Worm (Caenorhabditis elegans) whole organism, young adult: ENCODE results near the gene T13H5.1.

ENCODE experiments used
- B0035.1 ChIP-seq: sonication (generic microtip); optimal IDR thresholded peaks from 2 replicates; lab custom pipeline; 2016; ENCODE audit warnings: missing genetic modification characterization, mild to moderate bottlenecking, missing compliant biosample characterization, missing genotype, missing genetic modification reagents
- B0261.1 ChIP-seq: sonication (generic microtip); optimal IDR thresholded peaks from 2 replicates; lab custom pipeline; 2016; ENCODE audit warnings: mild to moderate bottlenecking, missing genetic modification characterization, moderate library complexity, missing compliant biosample characterization
- C06A6.2 ChIP-seq: fragments of 200-800 bp; sonication (Bioruptor generic); conservative IDR thresholded peaks from 2 replicates; pipeline ENCODE4 v1.3.6; 2022; ENCODE audit warnings: missing genetic modification characterization, missing compliant biosample characterization
- F10E7.11 ChIP-seq: sonication (generic microtip); optimal IDR thresholded peaks from 2 replicates; lab custom pipeline; 2017; ENCODE audit warnings: mild to moderate bottlenecking, missing genetic modification characterization, moderate library complexity, missing compliant biosample characterization
- F33H1.4 ChIP-seq: fragments of 200-800 bp; sonication (Bioruptor generic); IDR thresholded peaks from 2 replicates; pipeline ENCODE4 v1.3.6; 2022; ENCODE audit warnings: missing genetic modification reagents, missing genetic modification characterization, missing compliant biosample characterization
- T26A5.8 ChIP-seq: sonication (generic microtip); optimal IDR thresholded peaks from 2 replicates; lab custom pipeline; 2016; ENCODE audit warnings: missing genetic modification characterization, missing compliant biosample characterization
- Y67H2A.10 ChIP-seq: fragments of 200-800 bp; sonication (Bioruptor generic); conservative IDR thresholded peaks from 2 replicates; pipeline ENCODE4 v1.3.6; 2022; ENCODE audit warnings: missing genetic modification reagents, missing genetic modification characterization, missing compliant biosample characterization
- Y95B8A.8 ChIP-seq: fragments of 200-800 bp; sonication (Bioruptor generic); IDR thresholded peaks from 2 replicates; pipeline ENCODE4 v1.3.6; 2022; ENCODE audit warnings: missing genetic modification reagents, missing genetic modification characterization, missing compliant biosample characterization
- ZK185.1 ChIP-seq: sonication (generic microtip); optimal IDR thresholded peaks from 2 replicates; lab custom pipeline; 2016; ENCODE audit warnings: mild to moderate bottlenecking, missing genetic modification characterization, missing compliant biosample characterization; ENCODE audit not compliant: poor library complexity, severe bottlenecking
- akir-1 ChIP-seq: fragments of 200-800 bp; sonication (Bioruptor generic); optimal IDR thresholded peaks from 2 replicates; lab custom pipeline; 2018; ENCODE audit warnings: mild to moderate bottlenecking, missing genetic modification characterization, moderate library complexity, missing compliant biosample characterization
- ama-1 ChIP-seq, 3 experiments: fragments of 150-350 bp in 1 of 3; sonication (generic microtip) in 2 of 3; optimal IDR thresholded peaks; 2 replicates each; lab custom pipeline; 2014 to 2018; ENCODE audit warnings: missing biosample characterization in 2 of 3, missing genetic modification characterization in 2 of 3, missing genetic modification reagents in 2 of 3
- aptf-2 ChIP-seq: fragments of 200-800 bp; sonication (Bioruptor generic); conservative IDR thresholded peaks from 2 replicates; pipeline ENCODE4 v1.3.6; 2022; ENCODE audit warnings: missing genetic modification reagents, missing genetic modification characterization, missing compliant biosample characterization
- athp-1 ChIP-seq: sonication (generic microtip); optimal IDR thresholded peaks from 2 replicates; lab custom pipeline; 2017; ENCODE audit warnings: mild to moderate bottlenecking, missing genetic modification characterization, missing compliant biosample characterization
- attf-3 ChIP-seq: fragments of 200-800 bp; sonication (Bioruptor generic); conservative IDR thresholded peaks from 2 replicates; pipeline ENCODE4 v1.3.6; 2022; ENCODE audit warnings: missing genetic modification reagents, missing genetic modification characterization, missing compliant biosample characterization
- attf-6 ChIP-seq: fragments of 200-800 bp; sonication (Bioruptor generic); IDR thresholded peaks from 2 replicates; pipeline ENCODE4 v1.3.6; 2022; ENCODE audit warnings: missing genetic modification reagents, missing genetic modification characterization, missing compliant biosample characterization
- cebp-1 ChIP-seq, 2 experiments: fragments of 200-800 bp in 1 of 2; sonication (Bioruptor generic) in 1 of 2; sonication (generic microtip) in 1 of 2; IDR thresholded peaks in 1 of 2; optimal IDR thresholded peaks in 1 of 2; 2 replicates each; pipeline versions ENCODE4 v1.3.6 to Lab custom; 2017 to 2022; ENCODE audit warnings: missing compliant biosample characterization in 2 of 2, missing genetic modification characterization in 2 of 2, mild to moderate bottlenecking in 1 of 2, missing genetic modification reagents in 1 of 2, moderate library complexity in 1 of 2
- dpl-1 ChIP-seq: fragments of 150-350 bp; optimal IDR thresholded peaks from 2 replicates; lab custom pipeline; 2014; ENCODE audit warnings: missing biosample characterization, missing genetic modification reagents, missing genetic modification characterization
- hmg-1.2 ChIP-seq: fragments of 200-800 bp; sonication (Bioruptor generic); IDR thresholded peaks from 2 replicates; pipeline ENCODE4 v1.3.6; 2022; ENCODE audit warnings: missing genetic modification reagents, missing genetic modification characterization, missing compliant biosample characterization
- hsf-1 ChIP-seq: fragments of 200-800 bp; sonication (Bioruptor generic); IDR thresholded peaks from 2 replicates; pipeline ENCODE4 v1.3.6; 2022; ENCODE audit warnings: missing genetic modification reagents, missing genetic modification characterization, missing compliant biosample characterization
- lag-1 ChIP-seq: fragments of 200-800 bp; sonication (Bioruptor generic); IDR thresholded peaks from 2 replicates; pipeline ENCODE4 v1.3.6; 2022; ENCODE audit warnings: missing genetic modification reagents, missing genetic modification characterization, missing compliant biosample characterization
- lin-26 ChIP-seq: fragments of 200-800 bp; sonication (Bioruptor generic); IDR thresholded peaks from 2 replicates; pipeline ENCODE4 v1.3.6; 2022; ENCODE audit warnings: missing genetic modification reagents, missing genetic modification characterization, missing compliant biosample characterization
- lin-35 ChIP-seq, 3 experiments: fragments of 150-350 bp in 2 of 3; sonication (generic microtip) in 1 of 3; optimal IDR thresholded peaks; 2 replicates each; lab custom pipeline; 2014 to 2018; ENCODE audit warnings: missing biosample characterization in 3 of 3, missing genetic modification characterization in 3 of 3, missing genetic modification reagents in 3 of 3
- lsl-1 ChIP-seq: fragments of 200-800 bp; sonication (Bioruptor generic); optimal IDR thresholded peaks from 2 replicates; lab custom pipeline; 2018; ENCODE audit warnings: mild to moderate bottlenecking, missing genetic modification characterization, moderate library complexity, missing compliant biosample characterization
- lsy-27 ChIP-seq: sonication (generic microtip); optimal IDR thresholded peaks from 2 replicates; lab custom pipeline; 2017; ENCODE audit warnings: missing genetic modification characterization, mild to moderate bottlenecking, missing compliant biosample characterization, antibody characterized with exemption, missing genotype, borderline replicate concordance; ENCODE audit not compliant: insufficient read depth
- madf-6 ChIP-seq: fragments of 200-800 bp; sonication (Bioruptor generic); IDR thresholded peaks from 2 replicates; pipeline ENCODE4 v1.3.6; 2022; ENCODE audit warnings: missing genetic modification reagents, missing genetic modification characterization, missing compliant biosample characterization
- madf-8 ChIP-seq: fragments of 200-800 bp; sonication (Bioruptor generic); conservative IDR thresholded peaks from 2 replicates; pipeline ENCODE4 v1.3.6; 2022; ENCODE audit warnings: missing genetic modification reagents, missing genetic modification characterization, missing compliant biosample characterization
- mcd-1 ChIP-seq: fragments of 200-800 bp; sonication (Bioruptor generic); IDR thresholded peaks from 2 replicates; pipeline ENCODE4 v1.3.6; 2022; ENCODE audit warnings: missing genetic modification reagents, missing genetic modification characterization, missing compliant biosample characterization
- nfyb-1 ChIP-seq: fragments of 200-800 bp; sonication (Bioruptor generic); IDR thresholded peaks from 2 replicates; pipeline ENCODE4 v1.3.6; 2022; ENCODE audit warnings: missing genetic modification reagents, missing genetic modification characterization, missing compliant biosample characterization
- nhr-120 ChIP-seq: fragments of 200-800 bp; sonication (Bioruptor generic); IDR thresholded peaks from 2 replicates; pipeline ENCODE4 v1.3.6; 2022; ENCODE audit warnings: missing genetic modification characterization, missing compliant biosample characterization
- nhr-179 ChIP-seq: sonication (generic microtip); optimal IDR thresholded peaks from 2 replicates; lab custom pipeline; 2016; ENCODE audit warnings: mild to moderate bottlenecking, missing genetic modification characterization, missing compliant biosample characterization
- nhr-27 ChIP-seq: fragments of 200-800 bp; sonication (Bioruptor generic); optimal IDR thresholded peaks from 2 replicates; lab custom pipeline; 2018; ENCODE audit warnings: mild to moderate bottlenecking, missing genetic modification characterization, moderate library complexity, missing compliant biosample characterization
- pbrm-1 ChIP-seq: fragments of 200-800 bp; sonication (Bioruptor generic); IDR thresholded peaks from 2 replicates; pipeline ENCODE4 v1.3.6; 2022; ENCODE audit warnings: missing genetic modification reagents, missing genetic modification characterization, missing compliant biosample characterization
- snpc-1.1 ChIP-seq: sonication (generic microtip); optimal IDR thresholded peaks from 2 replicates; lab custom pipeline; 2017; ENCODE audit warnings: missing genetic modification characterization, mild to moderate bottlenecking, missing compliant biosample characterization, antibody characterized with exemption, moderate library complexity, missing genotype, missing genetic modification reagents; ENCODE audit not compliant: insufficient read depth
- snpc-3.4 ChIP-seq: sonication (generic microtip); optimal IDR thresholded peaks from 2 replicates; lab custom pipeline; 2017; ENCODE audit warnings: missing genetic modification characterization, mild to moderate bottlenecking, missing compliant biosample characterization, antibody characterized with exemption, moderate library complexity, missing genotype, missing genetic modification reagents
- snpc-4 ChIP-seq, 5 experiments: fragments of 150-350 bp in 1 of 5; sonication (generic microtip) in 4 of 5; optimal IDR thresholded peaks; 2 replicates each; lab custom pipeline; 2014 to 2018; ENCODE audit warnings: missing genetic modification characterization in 5 of 5, missing biosample characterization in 3 of 5, antibody characterized with exemption in 2 of 5, mild to moderate bottlenecking in 2 of 5, missing compliant biosample characterization in 2 of 5, missing genotype in 2 of 5, moderate library complexity in 2 of 5, missing genetic modification reagents in 1 of 5
- somi-1 ChIP-seq: fragments of 200-800 bp; sonication (Bioruptor generic); optimal IDR thresholded peaks from 2 replicates; lab custom pipeline; 2018; ENCODE audit warnings: mild to moderate bottlenecking, missing genetic modification characterization, missing compliant biosample characterization
- tlf-1 ChIP-seq: fragments of 200-800 bp; sonication (Bioruptor generic); optimal IDR thresholded peaks from 2 replicates; lab custom pipeline; 2018; ENCODE audit warnings: mild to moderate bottlenecking, missing genetic modification characterization, missing compliant biosample characterization
- ztf-22 ChIP-seq: fragments of 200-800 bp; sonication (Bioruptor generic); optimal IDR thresholded peaks from 2 replicates; lab custom pipeline; 2018; ENCODE audit warnings: mild to moderate bottlenecking, missing genetic modification characterization, moderate library complexity, missing compliant biosample characterization
- ztf-28 ChIP-seq: fragments of 200-800 bp; sonication (Bioruptor generic); IDR thresholded peaks from 2 replicates; pipeline ENCODE4 v1.3.6; 2022; ENCODE audit warnings: missing genetic modification reagents, missing genetic modification characterization, missing compliant biosample characterization

Gene T13H5.1

ce11 chrII:8471139-8471538 is 37.7 kb downstream of the T13H5.1 start, which contains the start of gene M05D6.8:
Gene M05D6.8 (minus strand): TSS chrII:8471239.
- TF ChIP-seq lag-1 (GFP tag; lab: Robert Waterston, UW): no peak
- no peak for TF ChIP-seq F33H1.4 (GFP tag; lab: Robert Waterston, UW)
- TF ChIP-seq dpl-1: no peak
- no peak for TF ChIP-seq akir-1 (GFP tag; lab: Kevin White, UChicago)
- no peak for TF ChIP-seq Y67H2A.10 (GFP tag; lab: Robert Waterston, UW)
- TF ChIP-seq nhr-120 (GFP tag; lab: Robert Waterston, UW): no peak
- no peak for TF ChIP-seq nfyb-1 (GFP tag; lab: Robert Waterston, UW)
- TF ChIP-seq aptf-2 (GFP tag; lab: Robert Waterston, UW): no peak
- TF ChIP-seq nhr-27: no peak
- no peak for TF ChIP-seq C06A6.2 (GFP tag; lab: Robert Waterston, UW)
- TF ChIP-seq hsf-1 (GFP tag; lab: Robert Waterston, UW): no peak
- no peak for TF ChIP-seq lsy-27
- TF ChIP-seq hmg-1.2 (GFP tag; lab: Robert Waterston, UW): no peak
- TF ChIP-seq somi-1: no peak
- no peak for TF ChIP-seq nhr-179 (tag; lab: Kevin White, UChicago)

ce11 chrII:8467809-8468208 is 41.0 kb downstream of the T13H5.1 start, which contains the start of gene M05D6.2:
Gene M05D6.2 (plus strand): TSS chrII:8468109.
- TF ChIP-seq hsf-1 (GFP tag; lab: Robert Waterston, UW) (0 out of 2 replicates have a peak, but pooled peaks have one; percentile 50), ztf-22 (GFP tag; lab: Kevin White, UChicago) (no peak), F10E7.11 (tag; lab: Kevin White, UChicago) (no peak)
- TF ChIP-seq, all 124 proteins: peak for 1

ce11 chrII:8466874-8467273 is 42.0 kb downstream of the T13H5.1 start, which contains the start of gene F22B5.10:
Gene F22B5.10 (plus strand): TSS chrII:8467174.
- TF ChIP-seq attf-3 (GFP tag; lab: Robert Waterston, UW): no peak
- peak; percentile 20 for TF ChIP-seq snpc-3.4

- TF ChIP-seq T26A5.8 (peak; percentile 0), tlf-1 (GFP tag; lab: Kevin White, UChicago) (peak; percentile 62), snpc-3.4 (peak; percentile 57), B0261.1 (tag; lab: Kevin White, UChicago) (no peak), madf-8 (GFP tag; lab: Robert Waterston, UW) (peak; percentile 15; the same call in 1 of the 2 replicates), Y95B8A.8 (GFP tag; lab: Robert Waterston, UW) (peak; percentile 23; the same call in 1 of the 2 replicates), somi-1 (no peak), ztf-28 (no peak), nhr-120 (GFP tag; lab: Robert Waterston, UW) (no peak), snpc-4 (GFP tag; optimal IDR thresholded peaks at IDR 0.05; lab: Kevin White, UChicago) (peak; percentile 14), snpc-4 (tag; optimal IDR thresholded peaks at IDR 0.05; lab: Kevin White, UChicago) (peak in 1 of 4 experiments; percentile 41), lin-26 (GFP tag; lab: Robert Waterston, UW) (0 out of 2 replicates have a peak, but pooled peaks have one; percentile 35), lsl-1 (GFP tag; lab: Kevin White, UChicago) (peak; percentile 2), B0035.1 (peak; percentile 46), madf-6 (GFP tag; lab: Robert Waterston, UW) (peak; percentile 57), athp-1 (tag; lab: Kevin White, UChicago) (peak; percentile 57), nhr-179 (tag; lab: Kevin White, UChicago) (no peak), attf-6 (GFP tag; lab: Robert Waterston, UW) (peak; percentile 60; the same call in 1 of the 2 replicates), lin-35 (GFP tag; optimal IDR thresholded peaks at IDR 0.05; lab: Kevin White, UChicago) (peak in 1 of 3 experiments; percentile 49), snpc-1.1 (no peak), pbrm-1 (peak; percentile 36; the same call in 1 of the 2 replicates), cebp-1 (GFP tag; IDR thresholded peaks at IDR 0.05; lab: Robert Waterston, UW) (no peak), cebp-1 (tag; optimal IDR thresholded peaks at IDR 0.05; lab: Kevin White, UChicago) (peak; percentile 55), Y67H2A.10 (GFP tag; lab: Robert Waterston, UW) (0 out of 2 replicates have a peak, but pooled peaks have one; percentile 32), ZK185.1 (tag; lab: Kevin White, UChicago) (no peak), mcd-1 (GFP tag; lab: Robert Waterston, UW) (no peak), ama-1 (optimal IDR thresholded peaks at IDR 0.05; lab: Kevin White, UChicago) (no peak), ama-1 (GFP tag; optimal IDR thresholded peaks at IDR 0.05; lab: Kevin White, UChicago) (peak; percentile 16 to 68)
Observed at ce11 chrII:8464448-8464898, 44.4 kb downstream of the T13H5.1 start, which contains the start of gene fars-3. Gene fars-3 (plus strand): TSS chrII:8464848.
